Fruit fly (Drosophila melanogaster) whole organism, embryonic: ENCODE data around the gene CenB1A.

Experiments
- Atf-2 ChIP-seq: fragments of 200-800 bp; sonication (Bioruptor generic); optimal IDR thresholded peaks from 2 replicates; lab custom pipeline; 2016; ENCODE audit warnings: missing biosample characterization, missing genetic modification characterization
- B-H1 ChIP-seq: fragments of 200-800 bp; sonication (Bioruptor generic); IDR thresholded peaks from 3 replicates; pipeline ENCODE4 v1.3.6; 2022; ENCODE audit warnings: missing biosample characterization, missing genetic modification characterization
- C15 ChIP-seq: fragments of 200-800 bp; sonication (Bioruptor generic); IDR thresholded peaks from 3 replicates; pipeline ENCODE4 v1.3.6; 2022; ENCODE audit warnings: missing biosample characterization, missing genetic modification characterization
- CG10274 ChIP-seq: fragments of 200-800 bp; sonication (Bioruptor generic); optimal IDR thresholded peaks from 3 replicates; lab custom pipeline; 2017; ENCODE audit warnings: missing biosample characterization, mild to moderate bottlenecking, missing genetic modification characterization
- CG10321 ChIP-seq: fragments of 200-800 bp; sonication (Bioruptor generic); IDR thresholded peaks from 2 replicates; pipeline ENCODE4 v1.3.6; 2022; ENCODE audit warnings: missing biosample characterization, missing genetic modification characterization
- CG10366 ChIP-seq: fragments of 200-800 bp; sonication (Bioruptor generic); IDR thresholded peaks from 2 replicates; pipeline ENCODE4 v1.3.6; 2022; ENCODE audit warnings: missing biosample characterization, missing genetic modification characterization
- CG11398 ChIP-seq: fragments of 200-800 bp; sonication (Bioruptor generic); optimal IDR thresholded peaks from 2 replicates; lab custom pipeline; 2016; ENCODE audit warnings: missing biosample characterization, missing genetic modification characterization
- CG12219 ChIP-seq: fragments of 200-800 bp; sonication (Bioruptor generic); optimal IDR thresholded peaks from 3 replicates; lab custom pipeline; 2018; ENCODE audit warnings: missing biosample characterization, mild to moderate bottlenecking, missing genetic modification characterization
- CG13287 ChIP-seq: fragments of 200-800 bp; sonication (Bioruptor generic); IDR thresholded peaks from 2 replicates; pipeline ENCODE4 v1.3.6; 2022; ENCODE audit warnings: missing biosample characterization, missing genetic modification characterization; ENCODE audit not compliant: partially characterized antibody
- CG13296 ChIP-seq: fragments of 200-800 bp; sonication (Bioruptor generic); optimal IDR thresholded peaks from 3 replicates; lab custom pipeline; 2018; ENCODE audit warnings: missing biosample characterization, mild to moderate bottlenecking, missing genetic modification characterization
- CG1603 ChIP-seq: fragments of 200-800 bp; sonication (Bioruptor generic); optimal IDR thresholded peaks from 2 replicates; lab custom pipeline; 2019; ENCODE audit warnings: missing biosample characterization, mild to moderate bottlenecking, missing genetic modification characterization, moderate library complexity
- CG17385 ChIP-seq: fragments of 200-800 bp; sonication (Bioruptor generic); optimal IDR thresholded peaks from 3 replicates; lab custom pipeline; 2018; ENCODE audit warnings: missing biosample characterization, mild to moderate bottlenecking, missing genetic modification characterization
- CG32532 ChIP-seq: fragments of 200-800 bp; sonication (Bioruptor generic); IDR thresholded peaks from 2 replicates; pipeline ENCODE4 v1.3.6; 2022; ENCODE audit warnings: missing biosample characterization, missing genetic modification characterization
- CG4282 ChIP-seq: fragments of 200-800 bp; sonication (Bioruptor generic); optimal IDR thresholded peaks from 2 replicates; lab custom pipeline; 2016; ENCODE audit warnings: missing biosample characterization, missing genetic modification characterization
- CG4360 ChIP-seq: fragments of 200-800 bp; sonication (Bioruptor generic); IDR thresholded peaks from 2 replicates; pipeline ENCODE4 v1.3.6; 2022; ENCODE audit warnings: missing biosample characterization, missing genetic modification characterization
- CG7786 ChIP-seq: fragments of 200-800 bp; sonication (Bioruptor generic); optimal IDR thresholded peaks from 2 replicates; lab custom pipeline; 2016; ENCODE audit warnings: missing biosample characterization, missing genetic modification characterization
- CG7928 ChIP-seq: fragments of 200-800 bp; sonication (Bioruptor generic); optimal IDR thresholded peaks from 2 replicates; lab custom pipeline; 2017; ENCODE audit warnings: missing biosample characterization, mild to moderate bottlenecking, missing genetic modification characterization
- CTCF ChIP-seq: fragments of 200-800 bp; sonication (Bioruptor generic); optimal IDR thresholded peaks from 2 replicates; lab custom pipeline; 2017; ENCODE audit warnings: missing biosample characterization, mild to moderate bottlenecking, missing genetic modification characterization, moderate library complexity
- CkIIα-i1 ChIP-seq: fragments of 200-800 bp; sonication (Bioruptor generic); IDR thresholded peaks from 2 replicates; pipeline ENCODE4 v1.3.6; 2022; ENCODE audit warnings: missing biosample characterization, missing genetic modification characterization
- CoRest ChIP-seq: fragments of 200-800 bp; sonication (Bioruptor generic); optimal IDR thresholded peaks from 3 replicates; lab custom pipeline; 2018; ENCODE audit warnings: missing biosample characterization, mild to moderate bottlenecking, missing genetic modification characterization, moderate library complexity
- Dip3 ChIP-seq: fragments of 200-800 bp; sonication (Bioruptor generic); optimal IDR thresholded peaks from 3 replicates; lab custom pipeline; 2016; ENCODE audit warnings: missing biosample characterization, missing genetic modification characterization
- Ets65A ChIP-seq: fragments of 200-800 bp; sonication (Bioruptor generic); peaks from one replicate; lab custom pipeline; 2016; ENCODE audit warnings: missing biosample characterization, missing genetic modification characterization
- Gug ChIP-seq: fragments of 200-800 bp; sonication (Bioruptor generic); IDR thresholded peaks from 4 replicates; pipeline ENCODE4 v1.3.6; 2022; ENCODE audit warnings: missing biosample characterization, missing genetic modification characterization
- MTF-1 ChIP-seq: fragments of 200-800 bp; sonication (Bioruptor generic); optimal IDR thresholded peaks from 2 replicates; lab custom pipeline; 2018; ENCODE audit warnings: missing biosample characterization, mild to moderate bottlenecking, missing genetic modification characterization, borderline replicate concordance
- Poxn ChIP-seq: fragments of 200-800 bp; sonication (Bioruptor generic); IDR thresholded peaks from 2 replicates; pipeline ENCODE4 v1.3.6; 2022; ENCODE audit warnings: missing biosample characterization, missing genetic modification characterization
- Spps ChIP-seq: fragments of 200-800 bp; sonication (Bioruptor generic); optimal IDR thresholded peaks from 2 replicates; lab custom pipeline; 2018; ENCODE audit warnings: missing biosample characterization, mild to moderate bottlenecking, missing genetic modification characterization
- Vsx1 ChIP-seq: fragments of 200-800 bp; sonication (Bioruptor generic); optimal IDR thresholded peaks from 2 replicates; lab custom pipeline; 2017; ENCODE audit warnings: missing biosample characterization, mild to moderate bottlenecking, missing genetic modification characterization, missing genetic modification reagents
- amos ChIP-seq: fragments of 200-800 bp; sonication (Bioruptor generic); IDR thresholded peaks from 2 replicates; pipeline ENCODE4 v1.3.6; 2022; ENCODE audit warnings: missing biosample characterization, missing genetic modification characterization; ENCODE audit not compliant: partially characterized antibody
- aop ChIP-seq: fragments of 200-800 bp; sonication (Bioruptor generic); IDR thresholded peaks from 2 replicates; pipeline ENCODE4 v1.3.6; 2022; ENCODE audit warnings: missing biosample characterization, missing genetic modification characterization
- ap ChIP-seq: fragments of 200-800 bp; sonication (Bioruptor generic); IDR thresholded peaks from 2 replicates; pipeline ENCODE4 v1.3.6; 2022; ENCODE audit warnings: missing biosample characterization, missing genetic modification characterization
- ash1 ChIP-seq: fragments of 200-800 bp; sonication (Bioruptor generic); optimal IDR thresholded peaks from 2 replicates; lab custom pipeline; 2018; ENCODE audit warnings: missing biosample characterization, mild to moderate bottlenecking, missing genetic modification characterization
- ato ChIP-seq: fragments of 200-800 bp; sonication (Bioruptor generic); IDR thresholded peaks from 2 replicates; pipeline ENCODE4 v1.3.6; 2022; ENCODE audit warnings: missing biosample characterization, missing genetic modification characterization; ENCODE audit not compliant: partially characterized antibody
- bcd ChIP-seq: fragments of 200-800 bp; sonication (Bioruptor generic); optimal IDR thresholded peaks from 2 replicates; lab custom pipeline; 2017; ENCODE audit warnings: missing biosample characterization, mild to moderate bottlenecking, missing genetic modification characterization
- bsh ChIP-seq, 2 experiments: fragments of 200-800 bp; sonication (Bioruptor generic); optimal IDR thresholded peaks; 2 replicates each; lab custom pipeline; 2017 to 2018; ENCODE audit warnings: mild to moderate bottlenecking in 2 of 2, missing biosample characterization in 2 of 2, missing genetic modification characterization in 2 of 2, moderate library complexity in 1 of 2
- dm ChIP-seq: fragments of 200-800 bp; sonication (Bioruptor generic); optimal IDR thresholded peaks from 3 replicates; lab custom pipeline; 2016; ENCODE audit warnings: missing biosample characterization, missing genetic modification characterization
- exex ChIP-seq: fragments of 200-800 bp; sonication (Bioruptor generic); optimal IDR thresholded peaks from 4 replicates; lab custom pipeline; 2018; ENCODE audit warnings: missing biosample characterization, mild to moderate bottlenecking, missing genetic modification characterization, moderate library complexity
- fru ChIP-seq: fragments of >200 bp; optimal IDR thresholded peaks from 2 replicates; lab custom pipeline; 2017
- gcm ChIP-seq: fragments of 200-800 bp; sonication (Bioruptor generic); optimal IDR thresholded peaks from 2 replicates; lab custom pipeline; 2019; ENCODE audit warnings: missing biosample characterization, mild to moderate bottlenecking, missing genetic modification characterization, moderate library complexity
- h ChIP-seq: fragments of >200 bp; optimal IDR thresholded peaks from 2 replicates; lab custom pipeline; 2017
- kni ChIP-seq: fragments of 200-800 bp; sonication (Bioruptor generic); optimal IDR thresholded peaks from 3 replicates; lab custom pipeline; 2017; ENCODE audit warnings: mild to moderate bottlenecking, missing biosample characterization, missing genetic modification reagents, missing genetic modification characterization
- lbe ChIP-seq: fragments of 200-800 bp; sonication (Bioruptor generic); optimal IDR thresholded peaks from 2 replicates; lab custom pipeline; 2016; ENCODE audit warnings: missing biosample characterization, mild to moderate bottlenecking, missing genetic modification characterization
- lola ChIP-seq, 3 experiments: fragments of >200 bp in 2 of 3; fragments of 200-800 bp in 1 of 3; sonication (Bioruptor generic) in 1 of 3; optimal IDR thresholded peaks; 2 replicates each; lab custom pipeline; 2017 to 2019; ENCODE audit warnings: missing biosample characterization in 3 of 3, missing genetic modification characterization in 3 of 3, mild to moderate bottlenecking in 1 of 3, moderate library complexity in 1 of 3
- nmo ChIP-seq: fragments of 200-800 bp; sonication (Bioruptor generic); optimal IDR thresholded peaks from 2 replicates; lab custom pipeline; 2018; ENCODE audit warnings: missing biosample characterization, mild to moderate bottlenecking, missing genetic modification characterization, moderate library complexity
- p53 ChIP-seq: fragments of 200-800 bp; sonication (Bioruptor generic); optimal IDR thresholded peaks from 2 replicates; lab custom pipeline; 2016; ENCODE audit warnings: missing biosample characterization, missing genetic modification characterization
- pfk ChIP-seq: fragments of 200-800 bp; sonication (Bioruptor generic); optimal IDR thresholded peaks from 2 replicates; lab custom pipeline; 2018; ENCODE audit warnings: missing biosample characterization, mild to moderate bottlenecking, missing genetic modification characterization, moderate library complexity
- pzg ChIP-seq: fragments of 200-800 bp; sonication (Bioruptor generic); optimal IDR thresholded peaks from 3 replicates; lab custom pipeline; 2018; ENCODE audit warnings: missing biosample characterization, mild to moderate bottlenecking, missing genetic modification characterization, moderate library complexity
- scrt ChIP-seq: fragments of 200-800 bp; sonication (Bioruptor generic); optimal IDR thresholded peaks from 2 replicates; lab custom pipeline; 2018; ENCODE audit warnings: missing biosample characterization, mild to moderate bottlenecking, missing genetic modification characterization, moderate library complexity
- sim ChIP-seq: fragments of 200-800 bp; sonication (Bioruptor generic); IDR thresholded peaks from 2 replicates; pipeline ENCODE4 v1.3.6; 2022; ENCODE audit warnings: missing biosample characterization, missing genetic modification characterization
- tap ChIP-seq: fragments of 200-800 bp; optimal IDR thresholded peaks from 3 replicates; lab custom pipeline; 2019; ENCODE audit warnings: missing biosample characterization, mild to moderate bottlenecking, missing genetic modification characterization, moderate library complexity
- vnd ChIP-seq: fragments of 200-800 bp; sonication (Bioruptor generic); IDR thresholded peaks from 3 replicates; pipeline ENCODE4 v1.3.6; 2022; ENCODE audit warnings: missing biosample characterization, missing genetic modification characterization; ENCODE audit not compliant: partially characterized antibody

CenB1A gene

DNA sequence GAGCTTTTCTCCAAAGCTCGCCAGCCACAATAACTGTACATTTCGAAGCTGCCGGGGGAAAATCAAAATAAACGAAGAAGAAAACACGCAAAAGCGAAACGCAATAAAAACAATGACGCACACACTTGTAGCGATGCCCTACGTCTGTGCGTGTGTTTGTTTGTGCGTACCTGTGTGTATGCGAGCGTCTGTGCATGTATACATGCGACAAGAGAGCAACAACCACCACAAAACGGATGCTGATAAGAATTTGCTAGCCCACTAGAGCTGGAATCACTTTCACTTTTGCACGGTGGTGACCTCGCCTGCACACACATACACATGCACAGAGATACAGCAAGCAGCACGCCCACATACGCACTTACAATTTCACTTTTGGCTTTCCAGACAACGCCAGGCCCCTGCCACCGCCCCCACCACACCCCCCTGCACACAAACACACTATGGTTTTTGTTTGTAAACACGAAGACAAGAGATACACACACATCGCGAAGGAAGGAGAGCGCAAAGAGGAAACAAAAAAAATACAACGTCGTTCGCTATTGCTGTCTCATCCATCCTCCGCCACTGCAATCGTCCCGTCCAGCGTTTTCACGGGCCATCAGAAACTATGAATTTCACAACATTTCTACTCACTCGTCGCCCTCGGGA is 38.8 kb downstream of the CenB1A start (continued):
- TF ChIP-seq vnd (GFP tag; lab: Robert Waterston, UW) (no peak), lbe (GFP tag; lab: Kevin White, UChicago) (peak; percentile 2), CG4360 (GFP tag; lab: Robert Waterston, UW) (0 out of 2 replicates have a peak, but pooled peaks have one; percentile 52), CG4282 (GFP tag; lab: Kevin White, UChicago) (no peak), CG7786 (no peak), dm (GFP tag; lab: Kevin White, UChicago) (no peak), C15 (GFP tag; lab: Robert Waterston, UW) (no peak), CG1603 (tag; lab: Kevin White, UChicago) (peak; percentile 14), nmo (GFP tag; lab: Kevin White, UChicago) (peak; percentile 46), tap (tag; lab: Kevin White, UChicago) (peak; percentile 2), kni (GFP tag; lab: Kevin White, UChicago) (peak; percentile 80), CG13296 (GFP tag; lab: Kevin White, UChicago) (no peak), CG10366 (no peak), CG11398 (no peak), CG10274 (GFP tag; lab: Kevin White, UChicago) (peak; percentile 49), bsh (GFP tag; optimal IDR thresholded peaks at IDR 0.05; lab: Kevin White, UChicago) (peak in 1 of 2 experiments; percentile 30), fru (no peak), ato (GFP tag; lab: Robert Waterston, UW) (no peak), sim (GFP tag; lab: Robert Waterston, UW) (peak; percentile 15; the same call in 1 of the 2 replicates), scrt (GFP tag; lab: Kevin White, UChicago) (peak; percentile 91), Spps (tag; lab: Kevin White, UChicago) (no peak), CG17385 (peak; percentile 70), CG7928 (GFP tag; lab: Kevin White, UChicago) (no peak), CTCF (no peak), Vsx1 (GFP tag; lab: Kevin White, UChicago) (no peak)

DNA sequence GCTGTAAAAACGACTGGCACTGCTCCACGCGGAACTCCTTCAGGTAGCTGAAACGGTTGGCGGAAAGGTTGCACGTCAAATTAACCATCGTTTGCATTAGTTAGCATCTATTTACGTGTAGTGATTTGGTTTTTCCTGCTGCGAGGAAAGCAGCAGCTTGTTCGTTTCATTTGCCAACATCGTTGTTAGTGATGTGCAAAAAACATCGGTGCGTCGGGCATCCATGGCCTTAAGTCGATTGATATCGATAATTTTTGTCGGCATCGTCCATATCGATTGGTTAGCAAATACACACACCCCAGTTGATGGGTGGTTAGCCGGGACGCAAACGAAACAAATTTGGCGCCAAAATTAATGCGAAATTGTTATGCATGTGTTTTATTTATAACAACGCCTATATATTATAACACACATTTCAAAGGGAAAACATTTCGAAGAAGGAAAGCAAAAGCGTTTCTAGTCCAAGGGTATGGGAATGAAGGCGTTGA is 39.5 kb downstream of the CenB1A start, which contains the start of gene unk:
unk (minus strand) TSS at position 199 of the 488 bp plus-strand sequence.
- no peak for TF ChIP-seq ash1 (GFP tag; lab: Kevin White, UChicago)
- TF ChIP-seq amos (GFP tag; lab: Robert Waterston, UW), result peak; percentile 99
- TF ChIP-seq CG13287 (GFP tag; lab: Robert Waterston, UW), result peak; percentile 99
- TF ChIP-seq Gug, result peak; percentile 50; the same call in 1 of the 4 replicates
- TF ChIP-seq exex, result no peak
- TF ChIP-seq Ets65A, result peak; percentile 38
- TF ChIP-seq Poxn (GFP tag; lab: Robert Waterston, UW), result no peak
- TF ChIP-seq pzg, result peak; percentile 92
- TF ChIP-seq bcd (GFP tag; lab: Kevin White, UChicago), result no peak
- no peak for TF ChIP-seq gcm
- no peak for TF ChIP-seq Atf-2
- TF ChIP-seq CG12219 (GFP tag; lab: Kevin White, UChicago), result no peak
- TF ChIP-seq CG32532, result peak; percentile 50; the same call in 1 of the 2 replicates
- no peak for TF ChIP-seq lola (GFP tag; optimal IDR thresholded peaks at IDR 0.05; lab: Kevin White, UChicago)
- TF ChIP-seq p53 (GFP tag; lab: Kevin White, UChicago), result no peak
- TF ChIP-seq CG10321 (GFP tag; lab: Robert Waterston, UW), result no peak
- TF ChIP-seq CoRest, result peak; percentile 51
- TF ChIP-seq ap (GFP tag; lab: Robert Waterston, UW), result no peak
- TF ChIP-seq Dip3 (GFP tag; lab: Kevin White, UChicago), result no peak
- no peak for TF ChIP-seq aop (GFP tag; lab: Robert Waterston, UW)
- TF ChIP-seq lbe (GFP tag; lab: Kevin White, UChicago), result peak; percentile 50
- no peak for TF ChIP-seq CkIIα-i1 (GFP tag; lab: Robert Waterston, UW)
- TF ChIP-seq pfk (GFP tag; lab: Kevin White, UChicago), result no peak
- peak; percentile 18 for TF ChIP-seq CG11398
- no peak for TF ChIP-seq h (lab: Kevin White, UChicago)
- TF ChIP-seq B-H1 (GFP tag; lab: Robert Waterston, UW), result no peak
- TF ChIP-seq MTF-1 (GFP tag; lab: Kevin White, UChicago), result no peak
